Worm (Caenorhabditis elegans) whole organism, late embryonic: ENCODE results near the gene Y113G7A.14.

Source experiments
- F13H6.1 ChIP-seq: sonication (generic microtip); optimal IDR thresholded peaks from 2 replicates; lab custom pipeline; 2016; ENCODE audit warnings: missing genetic modification characterization, missing compliant biosample characterization
- T23F11.4 ChIP-seq: fragments of 200-800 bp; sonication (Bioruptor generic); optimal IDR thresholded peaks from 2 replicates; lab custom pipeline; 2018; ENCODE audit warnings: mild to moderate bottlenecking, missing genetic modification characterization, missing compliant biosample characterization
- Y22D7AL.16 ChIP-seq: sonication (generic microtip); optimal IDR thresholded peaks from 2 replicates; lab custom pipeline; 2016; ENCODE audit warnings: missing genetic modification characterization, missing compliant biosample characterization
- ahr-1 ChIP-seq: sonication (generic microtip); optimal IDR thresholded peaks from 2 replicates; lab custom pipeline; 2016; ENCODE audit warnings: missing genetic modification characterization, missing compliant biosample characterization
- ama-1 ChIP-seq: fragments of 150-350 bp; optimal IDR thresholded peaks from 2 replicates; lab custom pipeline; 2014
- ceh-14 ChIP-seq: sonication (generic microtip); optimal IDR thresholded peaks from 2 replicates; lab custom pipeline; 2016; ENCODE audit warnings: missing genotype, missing genetic modification characterization, missing compliant biosample characterization
- ceh-19 ChIP-seq: fragments of 200-800 bp; sonication (Bioruptor generic); optimal IDR thresholded peaks from 2 replicates; lab custom pipeline; 2018; ENCODE audit warnings: mild to moderate bottlenecking, missing genetic modification characterization, missing compliant biosample characterization
- ceh-2 ChIP-seq: sonication (generic microtip); optimal IDR thresholded peaks from 2 replicates; lab custom pipeline; 2016; ENCODE audit warnings: missing genotype, missing genetic modification characterization, missing compliant biosample characterization
- ceh-22 ChIP-seq: sonication (generic microtip); optimal IDR thresholded peaks from 2 replicates; lab custom pipeline; 2017; ENCODE audit warnings: missing biosample characterization, missing genetic modification characterization
- ceh-24 ChIP-seq: sonication (generic microtip); optimal IDR thresholded peaks from 2 replicates; lab custom pipeline; 2016; ENCODE audit warnings: mild to moderate bottlenecking, missing genetic modification characterization, missing compliant biosample characterization
- ceh-30 ChIP-seq: fragments of 150-350 bp; optimal IDR thresholded peaks from 2 replicates; lab custom pipeline; 2014; ENCODE audit warnings: missing biosample characterization, missing genetic modification characterization
- ceh-31 ChIP-seq: sonication (generic microtip); optimal IDR thresholded peaks from 2 replicates; lab custom pipeline; 2016; ENCODE audit warnings: missing genetic modification characterization, missing compliant biosample characterization
- ceh-34 ChIP-seq: sonication (generic microtip); optimal IDR thresholded peaks from 2 replicates; lab custom pipeline; 2016; ENCODE audit warnings: mild to moderate bottlenecking, missing genetic modification characterization, missing compliant biosample characterization
- ceh-45 ChIP-seq: fragments of 200-800 bp; sonication (Bioruptor generic); IDR thresholded peaks from 2 replicates; pipeline ENCODE4 v1.3.6; 2022; ENCODE audit warnings: missing genetic modification reagents, missing genetic modification characterization, missing compliant biosample characterization
- ceh-48 ChIP-seq: sonication (generic microtip); optimal IDR thresholded peaks from 2 replicates; lab custom pipeline; 2016; ENCODE audit warnings: missing genetic modification characterization, inconsistent platforms, missing compliant biosample characterization
- ceh-9 ChIP-seq: sonication (generic microtip); optimal IDR thresholded peaks from 2 replicates; lab custom pipeline; 2016; ENCODE audit warnings: mild to moderate bottlenecking, missing genetic modification characterization, inconsistent platforms, missing compliant biosample characterization
- dve-1 ChIP-seq: sonication (generic microtip); optimal IDR thresholded peaks from 2 replicates; lab custom pipeline; 2017; ENCODE audit warnings: antibody characterized with exemption, mild to moderate bottlenecking, missing genetic modification characterization, missing compliant biosample characterization
- eyg-1 ChIP-seq: sonication (generic microtip); optimal IDR thresholded peaks from 2 replicates; lab custom pipeline; 2016; ENCODE audit warnings: missing genotype, missing genetic modification characterization, missing compliant biosample characterization
- fax-1 ChIP-seq: sonication (generic microtip); optimal IDR thresholded peaks from 2 replicates; lab custom pipeline; 2016; ENCODE audit warnings: missing genotype, missing genetic modification characterization, missing compliant biosample characterization
- gmeb-2 ChIP-seq: sonication (generic microtip); optimal IDR thresholded peaks from 2 replicates; lab custom pipeline; 2016; ENCODE audit warnings: missing genetic modification characterization, inconsistent platforms, missing compliant biosample characterization
- hlh-30 ChIP-seq: sonication (generic microtip); optimal IDR thresholded peaks from 2 replicates; lab custom pipeline; 2017; ENCODE audit warnings: antibody characterized with exemption, missing genetic modification characterization, missing compliant biosample characterization; ENCODE audit not compliant: insufficient read depth
- lim-6 ChIP-seq: sonication (generic microtip); optimal IDR thresholded peaks from 2 replicates; lab custom pipeline; 2016; ENCODE audit warnings: missing genetic modification characterization, missing compliant biosample characterization
- madf-2 ChIP-seq: sonication (generic microtip); optimal IDR thresholded peaks from 2 replicates; lab custom pipeline; 2017; ENCODE audit warnings: missing genetic modification characterization, missing compliant biosample characterization
- npax-4 ChIP-seq: sonication (generic microtip); optimal IDR thresholded peaks from 2 replicates; lab custom pipeline; 2016; ENCODE audit warnings: missing genetic modification characterization, missing compliant biosample characterization
- pag-3 ChIP-seq: sonication (generic microtip); optimal IDR thresholded peaks from 2 replicates; lab custom pipeline; 2016; ENCODE audit warnings: missing compliant biosample characterization, missing genetic modification characterization, borderline replicate concordance
- pat-9 ChIP-seq: fragments of 200-800 bp; sonication (Bioruptor generic); optimal IDR thresholded peaks from 2 replicates; lab custom pipeline; 2018; ENCODE audit warnings: mild to moderate bottlenecking, missing genetic modification characterization, moderate library complexity, missing compliant biosample characterization
- pax-1 ChIP-seq: fragments of 150-350 bp; optimal IDR thresholded peaks from 2 replicates; lab custom pipeline; 2014; ENCODE audit warnings: missing biosample characterization, missing genetic modification characterization
- pha-4 ChIP-seq: fragments of 150-350 bp; optimal IDR thresholded peaks from 2 replicates; lab custom pipeline; 2018; ENCODE audit warnings: missing biosample characterization, missing genetic modification reagents, missing genetic modification characterization
- pqm-1 ChIP-seq: sonication (generic microtip); optimal IDR thresholded peaks from 2 replicates; lab custom pipeline; 2016; ENCODE audit warnings: missing genetic modification characterization, missing compliant biosample characterization
- pros-1 ChIP-seq: fragments of 150-350 bp; optimal IDR thresholded peaks from 2 replicates; lab custom pipeline; 2014; ENCODE audit warnings: missing biosample characterization, missing genetic modification reagents, missing genetic modification characterization
- rnt-1 ChIP-seq: sonication (generic microtip); optimal IDR thresholded peaks from 2 replicates; lab custom pipeline; 2016; ENCODE audit warnings: missing genetic modification characterization, missing compliant biosample characterization
- sox-2 ChIP-seq: fragments of 200-800 bp; sonication (Bioruptor generic); IDR thresholded peaks from 2 replicates; pipeline ENCODE4 v1.3.6; 2022; ENCODE audit warnings: missing genetic modification reagents, missing genetic modification characterization, missing compliant biosample characterization
- tbx-2 ChIP-seq: sonication (generic microtip); optimal IDR thresholded peaks from 2 replicates; lab custom pipeline; 2016; ENCODE audit warnings: missing genetic modification characterization, missing compliant biosample characterization
- tbx-7 ChIP-seq: sonication (generic microtip); optimal IDR thresholded peaks from 2 replicates; lab custom pipeline; 2016; ENCODE audit warnings: missing genotype, missing genetic modification characterization, missing compliant biosample characterization
- ttx-3 ChIP-seq: sonication (generic microtip); optimal IDR thresholded peaks from 2 replicates; lab custom pipeline; 2016; ENCODE audit warnings: missing genetic modification reagents, missing genetic modification characterization, missing compliant biosample characterization
- unc-3 ChIP-seq, 2 experiments: fragments of 200-800 bp in 1 of 2; sonication (Bioruptor generic) in 1 of 2; sonication (generic microtip) in 1 of 2; conservative IDR thresholded peaks in 1 of 2; optimal IDR thresholded peaks in 1 of 2; 2 replicates each; pipeline versions ENCODE4 v1.3.6 to Lab custom; 2016 to 2022; ENCODE audit warnings: missing compliant biosample characterization in 2 of 2, missing genetic modification characterization in 2 of 2, missing genetic modification reagents in 1 of 2
- unc-42 ChIP-seq: sonication (generic microtip); optimal IDR thresholded peaks from 2 replicates; lab custom pipeline; 2016; ENCODE audit warnings: missing genotype, missing genetic modification characterization, missing compliant biosample characterization
- unc-55 ChIP-seq: sonication (generic microtip); optimal IDR thresholded peaks from 2 replicates; lab custom pipeline; 2017; ENCODE audit warnings: missing biosample characterization, missing genetic modification reagents, missing genetic modification characterization
- unc-86 ChIP-seq: sonication (generic microtip); optimal IDR thresholded peaks from 2 replicates; lab custom pipeline; 2016; ENCODE audit warnings: missing genetic modification characterization, missing compliant biosample characterization
- zip-5 ChIP-seq: sonication (generic microtip); optimal IDR thresholded peaks from 2 replicates; lab custom pipeline; 2016; ENCODE audit warnings: missing genetic modification characterization, missing compliant biosample characterization
- ztf-16 ChIP-seq: sonication (generic microtip); optimal IDR thresholded peaks from 2 replicates; lab custom pipeline; 2017; ENCODE audit warnings: missing genetic modification characterization, missing compliant biosample characterization

Y113G7A.14 gene

DNA sequence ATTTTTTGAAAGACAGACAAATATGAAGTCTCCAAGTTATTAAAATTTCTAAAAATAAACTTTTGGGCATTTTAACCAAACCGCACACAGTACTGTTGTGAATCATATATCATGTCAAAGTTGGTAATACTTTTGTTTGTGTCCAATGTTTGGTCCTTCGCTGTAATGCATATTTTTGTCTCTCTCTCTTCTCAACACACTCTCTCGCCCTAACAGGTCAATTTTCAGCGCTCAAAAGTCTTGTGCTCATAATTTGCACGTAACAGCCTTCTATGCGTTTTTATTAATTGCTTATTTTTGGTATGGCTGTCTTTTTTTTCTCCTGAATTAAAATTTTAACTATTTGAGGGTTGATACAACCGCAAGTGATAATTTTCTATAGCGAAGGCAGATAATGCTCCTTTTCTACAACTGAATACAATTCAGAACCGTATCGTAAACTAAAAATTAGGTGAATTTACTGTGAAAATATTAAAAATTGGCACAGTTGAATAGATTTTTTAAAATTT, 23.6 kb upstream of the Y113G7A.14 start:
- TF ChIP-seq ceh-22 = no peak
- TF ChIP-seq npax-4 = no peak
- no peak for TF ChIP-seq ceh-48 (tag; lab: Kevin White, UChicago)
- no peak for TF ChIP-seq madf-2 (tag; lab: Kevin White, UChicago)
- TF ChIP-seq unc-86 (tag; lab: Kevin White, UChicago) = no peak
- TF ChIP-seq ceh-2 = no peak
- TF ChIP-seq ztf-16 = no peak
- no peak for TF ChIP-seq hlh-30 (tag; lab: Kevin White, UChicago)
- TF ChIP-seq ahr-1 (tag; lab: Kevin White, UChicago) = no peak
- TF ChIP-seq Y22D7AL.16 (tag; lab: Kevin White, UChicago) = no peak
- no peak for TF ChIP-seq F13H6.1 (tag; lab: Kevin White, UChicago)
- TF ChIP-seq T23F11.4 (GFP tag; lab: Kevin White, UChicago) = no peak
- TF ChIP-seq tbx-2 (tag; lab: Kevin White, UChicago) = no peak

DNA sequence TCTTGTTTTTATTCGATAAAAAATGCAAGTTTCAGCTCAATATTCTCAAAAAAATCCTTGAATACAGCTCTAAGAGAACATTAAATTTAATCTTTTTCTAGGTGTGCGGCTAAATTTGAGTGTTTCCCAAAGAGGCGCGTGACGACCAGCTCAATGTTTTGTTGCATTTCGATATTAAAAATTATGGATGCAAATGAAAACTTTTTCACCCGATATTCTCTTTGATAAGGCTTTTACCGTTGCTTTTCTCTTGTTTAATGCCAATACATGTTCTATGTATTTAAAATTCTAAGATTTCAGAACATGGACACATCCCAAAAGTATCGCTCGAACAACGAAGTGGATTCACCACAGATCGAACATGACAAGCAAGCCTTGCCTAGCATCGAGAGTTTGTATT, 20.0 kb upstream of the Y113G7A.14 start, which contains the start of gene F19B2.6:
Gene F19B2.6 (plus strand): TSS at position 301 of the 400 bp plus-strand sequence.
- TF ChIP-seq lim-6 (no peak), fax-1 (no peak), ceh-19 (no peak), pag-3 (no peak), ceh-14 (no peak), ceh-30 (no peak), tbx-2 (tag; lab: Kevin White, UChicago) (no peak), rnt-1 (tag; lab: Kevin White, UChicago) (no peak), ahr-1 (tag; lab: Kevin White, UChicago) (no peak), unc-55 (GFP tag; lab: Kevin White, UChicago) (no peak), pat-9 (tag; lab: Kevin White, UChicago) (no peak), dve-1 (tag; lab: Kevin White, UChicago) (no peak), ceh-24 (tag; lab: Kevin White, UChicago) (no peak), pros-1 (tag; lab: Kevin White, UChicago) (no peak), ceh-31 (no peak), pha-4 (tag; lab: Kevin White, UChicago) (no peak), ceh-45 (GFP tag; lab: Robert Waterston, UW) (no peak), zip-5 (tag; lab: Kevin White, UChicago) (no peak), ceh-9 (tag; lab: Kevin White, UChicago) (no peak)

DNA sequence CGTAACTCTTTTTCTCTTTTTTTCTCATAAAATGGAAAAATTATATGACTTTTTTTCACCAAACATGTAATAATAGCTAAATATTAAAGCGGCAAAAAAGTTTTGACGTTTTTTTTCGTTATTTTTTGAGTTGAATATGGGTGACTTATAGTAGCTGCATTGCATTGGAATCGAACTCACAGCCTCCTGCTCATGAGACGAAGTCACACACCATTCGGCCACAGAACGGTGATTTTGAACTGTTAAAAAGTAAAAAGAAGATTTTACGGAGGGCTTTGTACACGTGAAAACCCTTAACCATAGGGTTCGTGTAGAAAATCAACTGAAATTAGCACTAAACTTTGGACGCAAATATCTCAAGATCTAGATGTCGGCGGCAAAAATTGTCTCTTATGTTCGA, 13.6 kb upstream of the Y113G7A.14 start:
- TF ChIP-seq eyg-1 (tag; lab: Kevin White, UChicago) = no peak
- TF ChIP-seq ceh-34 = no peak
- no peak for TF ChIP-seq ceh-14
- no peak for TF ChIP-seq zip-5 (tag; lab: Kevin White, UChicago)
- no peak for TF ChIP-seq tbx-7
- no peak for TF ChIP-seq ama-1 (lab: Kevin White, UChicago)
- no peak for TF ChIP-seq madf-2 (tag; lab: Kevin White, UChicago)
- no peak for TF ChIP-seq pqm-1 (tag; lab: Kevin White, UChicago)
- no peak for TF ChIP-seq ahr-1 (tag; lab: Kevin White, UChicago)
- TF ChIP-seq ttx-3 (tag; lab: Kevin White, UChicago) = no peak
- no peak for TF ChIP-seq ceh-9 (tag; lab: Kevin White, UChicago)
- no peak for TF ChIP-seq ceh-45 (GFP tag; lab: Robert Waterston, UW)
- no peak for TF ChIP-seq unc-3 (GFP tag; conservative IDR thresholded peaks at IDR 0.05; lab: Robert Waterston, UW)
- no peak for TF ChIP-seq unc-3 (tag; optimal IDR thresholded peaks at IDR 0.05; lab: Kevin White, UChicago)
- no peak for TF ChIP-seq unc-42 (tag; lab: Kevin White, UChicago)

DNA sequence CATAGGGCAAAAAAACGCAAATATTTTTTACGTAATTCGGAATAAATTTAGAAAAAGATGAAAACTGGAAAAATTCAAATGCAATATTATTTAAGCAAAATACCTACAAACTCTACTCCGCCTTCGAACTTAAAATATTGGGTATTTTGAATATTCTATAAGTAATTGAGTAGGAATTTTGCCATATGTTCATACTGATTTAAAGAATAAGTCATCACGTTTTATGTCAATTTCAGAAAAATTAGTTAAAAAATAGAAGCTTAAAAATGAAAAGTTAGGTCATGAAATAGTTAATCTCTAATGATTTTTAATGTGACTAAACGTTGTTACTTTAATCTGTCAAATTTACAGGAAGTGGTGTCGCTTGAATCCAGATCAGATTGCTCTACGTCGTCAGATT, 13.2 kb upstream of the Y113G7A.14 start, which contains the start of gene F19B2.7:
Gene F19B2.7 (plus strand): TSS at position 301 of the 400 bp plus-strand sequence.
- no peak for TF ChIP-seq pax-1 (tag; lab: Kevin White, UChicago)
- TF ChIP-seq unc-55 (GFP tag; lab: Kevin White, UChicago) = no peak
- TF ChIP-seq ceh-45 (GFP tag; lab: Robert Waterston, UW) = no peak
- no peak for TF ChIP-seq eyg-1 (tag; lab: Kevin White, UChicago)
- no peak for TF ChIP-seq pat-9 (tag; lab: Kevin White, UChicago)
- no peak for TF ChIP-seq ceh-34
- TF ChIP-seq sox-2 (GFP tag; lab: Robert Waterston, UW) = no peak
- no peak for TF ChIP-seq ceh-9 (tag; lab: Kevin White, UChicago)
- no peak for TF ChIP-seq rnt-1 (tag; lab: Kevin White, UChicago)
- no peak for TF ChIP-seq gmeb-2 (tag; lab: Kevin White, UChicago)
- TF ChIP-seq unc-42 (tag; lab: Kevin White, UChicago) = no peak
